Fruit fly (Drosophila melanogaster) whole organism, embryonic: ENCODE measurements around the gene GABPI.

Experiments used
- Adf1 ChIP-seq: fragments of 200-800 bp; sonication (Bioruptor generic); IDR thresholded peaks from 2 replicates; pipeline ENCODE4 v1.3.6; 2022; ENCODE audit warnings: missing biosample characterization, missing genetic modification characterization
- BEAF-32 ChIP-seq: fragments of 200-800 bp; sonication (Bioruptor generic); optimal IDR thresholded peaks from 3 replicates; lab custom pipeline; 2017; ENCODE audit warnings: missing biosample characterization, missing genetic modification characterization, mild to moderate bottlenecking, moderate library complexity, missing genetic modification reagents
- Bgb ChIP-seq: fragments of 200-800 bp; sonication (Bioruptor generic); IDR thresholded peaks from 2 replicates; pipeline ENCODE4 v1.3.6; 2022; ENCODE audit warnings: missing biosample characterization, missing genetic modification characterization; ENCODE audit not compliant: partially characterized antibody
- Blimp-1 ChIP-seq: fragments of 200-800 bp; sonication (Bioruptor generic); optimal IDR thresholded peaks from 3 replicates; lab custom pipeline; 2018; ENCODE audit warnings: missing biosample characterization, missing genetic modification characterization, mild to moderate bottlenecking, moderate library complexity, missing genetic modification reagents
- CG10366 ChIP-seq: fragments of 200-800 bp; sonication (Bioruptor generic); IDR thresholded peaks from 2 replicates; pipeline ENCODE4 v1.3.6; 2022; ENCODE audit warnings: missing biosample characterization, missing genetic modification characterization
- CG10462 ChIP-seq: fragments of 200-800 bp; sonication (Bioruptor generic); optimal IDR thresholded peaks from 2 replicates; lab custom pipeline; 2016; ENCODE audit warnings: missing biosample characterization, missing genetic modification characterization
- CG11696 ChIP-seq: fragments of 200-800 bp; sonication (Bioruptor generic); IDR thresholded peaks from 2 replicates; pipeline ENCODE4 v1.3.6; 2022; ENCODE audit warnings: missing biosample characterization, missing genetic modification characterization
- CG12391 ChIP-seq: fragments of 200-800 bp; sonication (Bioruptor generic); optimal IDR thresholded peaks from 3 replicates; lab custom pipeline; 2018; ENCODE audit warnings: missing biosample characterization, mild to moderate bottlenecking, missing genetic modification characterization, moderate library complexity
- CG13123 ChIP-seq: fragments of 200-800 bp; sonication (Bioruptor generic); optimal IDR thresholded peaks from 2 replicates; lab custom pipeline; 2016; ENCODE audit warnings: missing biosample characterization, missing genetic modification characterization
- CG13287 ChIP-seq: fragments of 200-800 bp; sonication (Bioruptor generic); IDR thresholded peaks from 2 replicates; pipeline ENCODE4 v1.3.6; 2022; ENCODE audit warnings: missing biosample characterization, missing genetic modification characterization; ENCODE audit not compliant: partially characterized antibody
- CG1603 ChIP-seq: fragments of 200-800 bp; sonication (Bioruptor generic); optimal IDR thresholded peaks from 2 replicates; lab custom pipeline; 2019; ENCODE audit warnings: missing biosample characterization, mild to moderate bottlenecking, missing genetic modification characterization, moderate library complexity
- CG16815 ChIP-seq: fragments of 200-800 bp; sonication (Bioruptor generic); optimal IDR thresholded peaks from 3 replicates; lab custom pipeline; 2017; ENCODE audit warnings: missing biosample characterization, mild to moderate bottlenecking, missing genetic modification characterization
- CG17361 ChIP-seq: fragments of 200-800 bp; sonication (Bioruptor generic); IDR thresholded peaks from 3 replicates; pipeline ENCODE4 v1.3.6; 2022; ENCODE audit warnings: missing biosample characterization, missing genetic modification characterization
- CG18764 ChIP-seq: fragments of 200-800 bp; sonication (Bioruptor generic); optimal IDR thresholded peaks from 3 replicates; lab custom pipeline; 2016; ENCODE audit warnings: missing biosample characterization, missing genetic modification characterization
- CG2120 ChIP-seq: fragments of 200-800 bp; sonication (Bioruptor generic); optimal IDR thresholded peaks from 3 replicates; lab custom pipeline; 2016; ENCODE audit warnings: missing biosample characterization, missing genetic modification characterization
- CG2875 ChIP-seq: fragments of 200-800 bp; sonication (Bioruptor generic); optimal IDR thresholded peaks from 2 replicates; lab custom pipeline; 2017; ENCODE audit warnings: missing biosample characterization, mild to moderate bottlenecking, missing genetic modification characterization, missing genetic modification reagents
- CG30403 ChIP-seq: fragments of 200-800 bp; sonication (Bioruptor generic); optimal IDR thresholded peaks from 3 replicates; lab custom pipeline; 2016; ENCODE audit warnings: missing biosample characterization, missing genetic modification characterization
- CG4730 ChIP-seq: fragments of 200-800 bp; sonication (Bioruptor generic); IDR thresholded peaks from 2 replicates; pipeline ENCODE4 v1.3.6; 2022; ENCODE audit warnings: missing biosample characterization, missing genetic modification characterization
- CG5953 ChIP-seq: fragments of 200-800 bp; sonication (Bioruptor generic); IDR thresholded peaks from 2 replicates; pipeline ENCODE4 v1.3.6; 2022; ENCODE audit warnings: missing biosample characterization, missing genetic modification characterization
- CG6689 ChIP-seq: fragments of 200-800 bp; sonication (Bioruptor generic); IDR thresholded peaks from 2 replicates; pipeline ENCODE4 v1.3.6; 2022; ENCODE audit warnings: missing biosample characterization, missing genetic modification characterization
- CG9876 ChIP-seq: fragments of 200-800 bp; sonication (Bioruptor generic); optimal IDR thresholded peaks from 2 replicates; lab custom pipeline; 2016; ENCODE audit warnings: missing biosample characterization, missing genetic modification characterization
- Camta ChIP-seq: fragments of 200-800 bp; sonication (Bioruptor generic); optimal IDR thresholded peaks from 2 replicates; lab custom pipeline; 2016; ENCODE audit warnings: missing biosample characterization, missing genetic modification characterization
- Dbx ChIP-seq: fragments of 200-800 bp; sonication (Bioruptor generic); IDR thresholded peaks from 3 replicates; pipeline ENCODE4 v1.3.6; 2022; ENCODE audit warnings: missing biosample characterization, missing genetic modification characterization
- Dip2 ChIP-seq: fragments of 200-800 bp; sonication (Bioruptor generic); IDR thresholded peaks from 2 replicates; pipeline ENCODE4 v1.3.6; 2022; ENCODE audit warnings: missing biosample characterization, missing genetic modification characterization
- E2f1 ChIP-seq: fragments of 200-800 bp; sonication (Bioruptor generic); IDR thresholded peaks from 2 replicates; pipeline ENCODE4 v1.3.6; 2022; ENCODE audit warnings: missing biosample characterization, missing genetic modification characterization
- Gug ChIP-seq: fragments of 200-800 bp; sonication (Bioruptor generic); IDR thresholded peaks from 4 replicates; pipeline ENCODE4 v1.3.6; 2022; ENCODE audit warnings: missing biosample characterization, missing genetic modification characterization
- HmgD ChIP-seq: fragments of 200-800 bp; sonication (Bioruptor generic); optimal IDR thresholded peaks from 3 replicates; lab custom pipeline; 2016; ENCODE audit warnings: missing biosample characterization, missing genetic modification characterization
- MBD-R2 ChIP-seq: fragments of 200-800 bp; sonication (Bioruptor generic); IDR thresholded peaks from 2 replicates; pipeline ENCODE4 v1.3.6; 2022; ENCODE audit warnings: missing biosample characterization, missing genetic modification characterization
- NC2α ChIP-seq: fragments of 200-800 bp; sonication (Bioruptor generic); optimal IDR thresholded peaks from 2 replicates; lab custom pipeline; 2016; ENCODE audit warnings: missing biosample characterization, missing genetic modification characterization
- Nf-YA ChIP-seq: fragments of 200-800 bp; sonication (Bioruptor generic); IDR thresholded peaks from 2 replicates; pipeline ENCODE4 v1.3.6; 2022; ENCODE audit warnings: missing biosample characterization, missing genetic modification characterization
- Nf-YB ChIP-seq: fragments of 200-800 bp; sonication (Bioruptor generic); optimal IDR thresholded peaks from 3 replicates; lab custom pipeline; 2019; ENCODE audit warnings: missing biosample characterization, mild to moderate bottlenecking, missing genetic modification characterization, moderate library complexity
- NfI ChIP-seq: fragments of 200-800 bp; sonication (Bioruptor generic); optimal IDR thresholded peaks from 3 replicates; lab custom pipeline; 2018; ENCODE audit warnings: missing biosample characterization, mild to moderate bottlenecking, missing genetic modification characterization, moderate library complexity
- PHDP ChIP-seq: fragments of 200-800 bp; sonication (Bioruptor generic); optimal IDR thresholded peaks from 3 replicates; lab custom pipeline; 2018; ENCODE audit warnings: missing biosample characterization, mild to moderate bottlenecking, missing genetic modification characterization, moderate library complexity
- Sox102F ChIP-seq: fragments of 200-800 bp; sonication (Bioruptor generic); optimal IDR thresholded peaks from 2 replicates; lab custom pipeline; 2018; ENCODE audit warnings: missing biosample characterization, mild to moderate bottlenecking, missing genetic modification characterization, moderate library complexity
- Sry-β ChIP-seq: fragments of 200-800 bp; sonication (Bioruptor generic); optimal IDR thresholded peaks from 2 replicates; lab custom pipeline; 2018; ENCODE audit warnings: missing biosample characterization, mild to moderate bottlenecking, missing genetic modification characterization, moderate library complexity
- Stat92E ChIP-seq, 3 experiments: fragments of >200 bp in 2 of 3; fragments of 200-800 bp in 1 of 3; sonication (Bioruptor generic) in 1 of 3; optimal IDR thresholded peaks; 2 replicates each; lab custom pipeline; 2017 to 2019; ENCODE audit warnings: missing biosample characterization in 3 of 3, missing genetic modification characterization in 3 of 3, mild to moderate bottlenecking in 1 of 3, moderate library complexity in 1 of 3
- Taf1 ChIP-seq: fragments of 200-800 bp; sonication (Bioruptor generic); IDR thresholded peaks from 2 replicates; pipeline ENCODE4 v1.3.6; 2022; ENCODE audit warnings: missing biosample characterization, missing genetic modification characterization
- Tbp ChIP-seq: fragments of >200 bp; optimal IDR thresholded peaks from 2 replicates; lab custom pipeline; 2018; ENCODE audit warnings: missing biosample characterization, missing genetic modification characterization
- bsh ChIP-seq, 2 experiments: fragments of 200-800 bp; sonication (Bioruptor generic); optimal IDR thresholded peaks; 2 replicates each; lab custom pipeline; 2017 to 2018; ENCODE audit warnings: mild to moderate bottlenecking in 2 of 2, missing biosample characterization in 2 of 2, missing genetic modification characterization in 2 of 2, moderate library complexity in 1 of 2
- dpn ChIP-seq, 2 experiments: fragments of 200-800 bp; sonication (Bioruptor generic); optimal IDR thresholded peaks; 3 replicates each; lab custom pipeline; 2016; ENCODE audit warnings: missing biosample characterization in 2 of 2, missing genetic modification characterization in 2 of 2
- dysf ChIP-seq: fragments of 200-800 bp; sonication (Bioruptor generic); IDR thresholded peaks from 3 replicates; pipeline ENCODE4 v1.3.6; 2022; ENCODE audit warnings: missing biosample characterization, missing genetic modification characterization
- fd3F ChIP-seq: fragments of 200-800 bp; sonication (Bioruptor generic); optimal IDR thresholded peaks from 2 replicates; lab custom pipeline; 2018; ENCODE audit warnings: missing biosample characterization, mild to moderate bottlenecking, missing genetic modification characterization, moderate library complexity
- gsb ChIP-seq: fragments of 200-800 bp; sonication (Bioruptor generic); IDR thresholded peaks from 2 replicates; pipeline ENCODE4 v1.3.6; 2022; ENCODE audit warnings: missing biosample characterization, missing genetic modification characterization
- hth ChIP-seq: fragments of >200 bp; optimal IDR thresholded peaks from 2 replicates; lab custom pipeline; 2017; ENCODE audit warnings: inconsistent platforms
- lab ChIP-seq: fragments of 200-800 bp; sonication (Bioruptor generic); optimal IDR thresholded peaks from 3 replicates; lab custom pipeline; 2017; ENCODE audit warnings: missing biosample characterization, missing genetic modification characterization, mild to moderate bottlenecking, moderate library complexity, missing genetic modification reagents
- mam ChIP-seq: fragments of 200-800 bp; sonication (Bioruptor generic); optimal IDR thresholded peaks from 3 replicates; lab custom pipeline; 2016; ENCODE audit warnings: missing biosample characterization, missing genetic modification characterization
- mld ChIP-seq: fragments of 200-800 bp; sonication (Bioruptor generic); IDR thresholded peaks from 3 replicates; pipeline ENCODE4 v1.3.6; 2022; ENCODE audit warnings: missing biosample characterization, missing genetic modification characterization; ENCODE audit not compliant: partially characterized antibody
- p53 ChIP-seq: fragments of 200-800 bp; sonication (Bioruptor generic); optimal IDR thresholded peaks from 2 replicates; lab custom pipeline; 2016; ENCODE audit warnings: missing biosample characterization, missing genetic modification characterization
- peb ChIP-seq: fragments of 200-800 bp; sonication (Bioruptor generic); IDR thresholded peaks from 2 replicates; pipeline ENCODE4 v1.3.6; 2022; ENCODE audit warnings: missing biosample characterization, missing genetic modification characterization
- sd ChIP-seq: fragments of 200-800 bp; sonication (Bioruptor generic); optimal IDR thresholded peaks from 3 replicates; lab custom pipeline; 2018; ENCODE audit warnings: missing biosample characterization, mild to moderate bottlenecking, missing genetic modification characterization, moderate library complexity
- sens ChIP-seq: fragments of 200-800 bp; sonication (Bioruptor generic); peaks from one replicate; lab custom pipeline; 2016; ENCODE audit warnings: missing biosample characterization, missing genetic modification characterization

Gene GABPI

DNA sequence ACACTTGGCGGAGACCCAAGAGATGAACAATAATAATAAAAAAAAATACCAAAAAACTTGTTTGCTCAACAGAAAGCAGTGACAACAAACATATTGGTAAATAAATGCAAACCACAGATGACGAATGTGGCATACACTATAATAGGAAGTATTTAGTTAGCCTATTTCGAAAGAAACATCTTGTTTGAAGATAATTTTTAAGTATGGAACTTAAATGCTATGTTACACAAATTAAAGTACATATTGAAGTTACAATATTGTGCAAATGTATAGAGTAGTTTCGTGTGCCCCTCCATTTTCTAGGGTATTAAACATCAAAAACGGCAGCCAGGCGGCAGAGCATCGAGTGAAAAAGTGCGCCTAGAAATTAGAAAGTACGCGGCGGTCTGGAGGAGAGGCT lies 26.9 kb upstream of the GABPI start (continued):
- no peak for TF ChIP-seq HmgD
- no peak for TF ChIP-seq CG10462 (GFP tag; lab: Kevin White, UChicago)
- peak in 1 of 2 experiments; percentile 61 for TF ChIP-seq bsh (GFP tag; optimal IDR thresholded peaks at IDR 0.05; lab: Kevin White, UChicago)
- TF ChIP-seq NC2α: no peak
- no peak for TF ChIP-seq MBD-R2 (GFP tag; lab: Robert Waterston, UW)
- TF ChIP-seq mld: no peak
- no peak for TF ChIP-seq CG9876
- no peak for TF ChIP-seq mam (GFP tag; lab: Kevin White, UChicago)
- no peak for TF ChIP-seq CG13287 (GFP tag; lab: Robert Waterston, UW)
- peak; percentile 19 for TF ChIP-seq Camta (GFP tag; lab: Kevin White, UChicago)
- TF ChIP-seq lab (GFP tag; lab: Kevin White, UChicago): peak; percentile 51
- TF ChIP-seq Bgb (GFP tag; lab: Robert Waterston, UW): no peak
- no peak for TF ChIP-seq CG13123 (GFP tag; lab: Kevin White, UChicago)
- TF ChIP-seq gsb (GFP tag; lab: Robert Waterston, UW): no peak
- TF ChIP-seq CG4730 (GFP tag; lab: Robert Waterston, UW): no peak
- peak; percentile 77 for TF ChIP-seq Blimp-1 (GFP tag; lab: Kevin White, UChicago)
- peak; percentile 62 for TF ChIP-seq CG5953
- TF ChIP-seq peb (GFP tag; lab: Robert Waterston, UW): no peak
- peak; percentile 67; the same call in 2 of the 3 replicates for TF ChIP-seq CG17361 (GFP tag; lab: Robert Waterston, UW)
- peak; percentile 20 for TF ChIP-seq sd (tag; lab: Kevin White, UChicago)
- peak; percentile 30 for TF ChIP-seq Nf-YB
- no peak for TF ChIP-seq Sry-β (GFP tag; lab: Kevin White, UChicago)
- peak; percentile 50; the same call in 1 of the 2 replicates for TF ChIP-seq Nf-YA (GFP tag; lab: Robert Waterston, UW)
- TF ChIP-seq CG2875: peak; percentile 70
- peak; percentile 6 for TF ChIP-seq fd3F (GFP tag; lab: Kevin White, UChicago)
- TF ChIP-seq CG1603 (tag; lab: Kevin White, UChicago): peak; percentile 76
- TF ChIP-seq CG12391 (tag; lab: Kevin White, UChicago): peak; percentile 53
- TF ChIP-seq CG10366 (GFP tag; lab: Robert Waterston, UW): peak; percentile 40; the same call in 1 of the 2 replicates
- TF ChIP-seq PHDP (tag; lab: Kevin White, UChicago): peak; percentile 76
- peak; percentile 24 for TF ChIP-seq CG30403 (GFP tag; lab: Kevin White, UChicago)
- no peak for TF ChIP-seq CG18764 (GFP tag; lab: Kevin White, UChicago)
- no peak for TF ChIP-seq Dbx (GFP tag; lab: Robert Waterston, UW)
- peak; percentile 42; the same call in 1 of the 2 replicates for TF ChIP-seq E2f1
- peak; percentile 86 for TF ChIP-seq Sox102F
- no peak for TF ChIP-seq Dip2 (GFP tag; lab: Robert Waterston, UW)
- no peak for TF ChIP-seq CG16815
- peak; percentile 26 for TF ChIP-seq NfI (GFP tag; lab: Kevin White, UChicago)
- no peak for TF ChIP-seq Tbp (GFP tag; lab: Kevin White, UChicago)
- peak; percentile 38; the same call in 1 of the 2 replicates for TF ChIP-seq CG6689
- no peak for TF ChIP-seq Stat92E (GFP tag; optimal IDR thresholded peaks at IDR 0.05; lab: Kevin White, UChicago)
- no peak for TF ChIP-seq BEAF-32
- no peak for TF ChIP-seq Adf1
- TF ChIP-seq CG2120 (GFP tag; lab: Kevin White, UChicago): no peak
- no peak for TF ChIP-seq p53 (GFP tag; lab: Kevin White, UChicago)
- no peak for TF ChIP-seq CG11696 (GFP tag; lab: Robert Waterston, UW)
- TF ChIP-seq dpn (GFP tag; optimal IDR thresholded peaks at IDR 0.05; lab: Kevin White, UChicago): peak in 1 of 2 experiments; percentile 41
- no peak for TF ChIP-seq hth (lab: Kevin White, UChicago)
- TF ChIP-seq dysf (GFP tag; lab: Robert Waterston, UW): peak; percentile 63; the same call in 2 of the 3 replicates
- peak; percentile 92 for TF ChIP-seq sens (GFP tag; lab: Kevin White, UChicago)
- no peak for TF ChIP-seq Taf1 (GFP tag; lab: Robert Waterston, UW)
- no peak for TF ChIP-seq Gug (GFP tag; lab: Robert Waterston, UW)
